Worm (Caenorhabditis elegans) whole organism, midembryonic: ENCODE measurements around the gene suex-2.

ENCODE experiments used
- T22C8.4 ChIP-seq: fragments of 200-800 bp; sonication (Bioruptor generic); IDR thresholded peaks from 2 replicates; pipeline ENCODE4 v1.3.6; 2022; ENCODE audit warnings: missing genetic modification characterization, missing compliant biosample characterization
- cog-1 ChIP-seq: sonication (generic microtip); optimal IDR thresholded peaks from 2 replicates; lab custom pipeline; 2016; ENCODE audit warnings: missing genetic modification characterization, missing compliant biosample characterization
- flt-1 ChIP-seq: fragments of 200-800 bp; sonication (Bioruptor generic); IDR thresholded peaks from 2 replicates; pipeline ENCODE4 v1.3.6; 2022; ENCODE audit warnings: missing genetic modification characterization, missing compliant biosample characterization
- klf-2 ChIP-seq: fragments of 200-800 bp; sonication (Bioruptor generic); conservative IDR thresholded peaks from 2 replicates; pipeline ENCODE4 v1.3.6; 2022; ENCODE audit warnings: missing genetic modification reagents, missing genetic modification characterization, missing compliant biosample characterization
- med-1 ChIP-seq: sonication (generic microtip); optimal IDR thresholded peaks from 2 replicates; lab custom pipeline; 2017; ENCODE audit warnings: missing genetic modification characterization, mild to moderate bottlenecking, missing compliant biosample characterization, antibody characterized with exemption, missing genetic modification reagents; ENCODE audit not compliant: insufficient read depth
- ref-1 ChIP-seq: fragments of 200-800 bp; sonication (Bioruptor generic); conservative IDR thresholded peaks from 2 replicates; pipeline ENCODE4 v1.3.6; 2022; ENCODE audit warnings: missing genetic modification reagents, missing genetic modification characterization, missing compliant biosample characterization
- tab-1 ChIP-seq: fragments of 200-800 bp; sonication (Bioruptor generic); IDR thresholded peaks from 2 replicates; pipeline ENCODE4 v1.3.6; 2022; ENCODE audit warnings: missing genetic modification characterization, missing compliant biosample characterization
- ztf-23 ChIP-seq: fragments of 200-800 bp; sonication (Bioruptor generic); IDR thresholded peaks from 2 replicates; pipeline ENCODE4 v1.3.6; 2022; ENCODE audit warnings: missing genetic modification reagents, missing genetic modification characterization, missing compliant biosample characterization
- ztf-29 ChIP-seq: fragments of 200-800 bp; sonication (Bioruptor generic); IDR thresholded peaks from 2 replicates; pipeline ENCODE4 v1.3.6; 2022; ENCODE audit warnings: missing genetic modification reagents, missing genetic modification characterization, missing compliant biosample characterization

Gene suex-2

ce11 chrIV:9016477-9016876 lies 48.4 kb downstream of the suex-2 start, which contains the start of gene acc-2:
Gene acc-2 (plus strand): TSS chrIV:9016777.
- TF ChIP-seq klf-2 (GFP tag; lab: Robert Waterston, UW) (no peak), T22C8.4 (GFP tag; lab: Robert Waterston, UW) (no peak), ztf-29 (GFP tag; lab: Robert Waterston, UW) (no peak), ref-1 (GFP tag; lab: Robert Waterston, UW) (no peak), tab-1 (GFP tag; lab: Robert Waterston, UW) (no peak), ztf-23 (GFP tag; lab: Robert Waterston, UW) (no peak), flt-1 (no peak), cog-1 (tag; lab: Kevin White, UChicago) (no peak), med-1 (GFP tag; lab: Kevin White, UChicago) (no peak)
